Worm (Caenorhabditis elegans) whole organism, midembryonic: ENCODE results near the gene B0524.5.

Experiments
- T22C8.4 ChIP-seq: fragments of 200-800 bp; sonication (Bioruptor generic); IDR thresholded peaks from 2 replicates; pipeline ENCODE4 v1.3.6; 2022; ENCODE audit warnings: missing genetic modification characterization, missing compliant biosample characterization
- cog-1 ChIP-seq: sonication (generic microtip); optimal IDR thresholded peaks from 2 replicates; lab custom pipeline; 2016; ENCODE audit warnings: missing genetic modification characterization, missing compliant biosample characterization
- flt-1 ChIP-seq: fragments of 200-800 bp; sonication (Bioruptor generic); IDR thresholded peaks from 2 replicates; pipeline ENCODE4 v1.3.6; 2022; ENCODE audit warnings: missing genetic modification characterization, missing compliant biosample characterization
- klf-2 ChIP-seq: fragments of 200-800 bp; sonication (Bioruptor generic); conservative IDR thresholded peaks from 2 replicates; pipeline ENCODE4 v1.3.6; 2022; ENCODE audit warnings: missing genetic modification reagents, missing genetic modification characterization, missing compliant biosample characterization
- med-1 ChIP-seq: sonication (generic microtip); optimal IDR thresholded peaks from 2 replicates; lab custom pipeline; 2017; ENCODE audit warnings: missing genetic modification characterization, mild to moderate bottlenecking, missing compliant biosample characterization, antibody characterized with exemption, missing genetic modification reagents; ENCODE audit not compliant: insufficient read depth
- ref-1 ChIP-seq: fragments of 200-800 bp; sonication (Bioruptor generic); conservative IDR thresholded peaks from 2 replicates; pipeline ENCODE4 v1.3.6; 2022; ENCODE audit warnings: missing genetic modification reagents, missing genetic modification characterization, missing compliant biosample characterization
- tab-1 ChIP-seq: fragments of 200-800 bp; sonication (Bioruptor generic); IDR thresholded peaks from 2 replicates; pipeline ENCODE4 v1.3.6; 2022; ENCODE audit warnings: missing genetic modification characterization, missing compliant biosample characterization
- ztf-23 ChIP-seq: fragments of 200-800 bp; sonication (Bioruptor generic); IDR thresholded peaks from 2 replicates; pipeline ENCODE4 v1.3.6; 2022; ENCODE audit warnings: missing genetic modification reagents, missing genetic modification characterization, missing compliant biosample characterization
- ztf-29 ChIP-seq: fragments of 200-800 bp; sonication (Bioruptor generic); IDR thresholded peaks from 2 replicates; pipeline ENCODE4 v1.3.6; 2022; ENCODE audit warnings: missing genetic modification reagents, missing genetic modification characterization, missing compliant biosample characterization

Gene B0524.5

ce11 chrIII:1928741-1929499 lies 35.2 kb upstream of the B0524.5 start:
- TF ChIP-seq flt-1 (GFP tag; lab: Robert Waterston, UW) (no peak), tab-1 (no peak), ztf-23 (GFP tag; lab: Robert Waterston, UW) (no peak), T22C8.4 (GFP tag; lab: Robert Waterston, UW) (no peak), klf-2 (GFP tag; lab: Robert Waterston, UW) (no peak), cog-1 (tag; lab: Kevin White, UChicago) (no peak), ref-1 (GFP tag; lab: Robert Waterston, UW) (no peak), med-1 (no peak), ztf-29 (GFP tag; lab: Robert Waterston, UW) (no peak)

ce11 chrIII:1927230-1927629 lies 33.5 kb upstream of the B0524.5 start:
- TF ChIP-seq med-1 = no peak
- TF ChIP-seq flt-1 (GFP tag; lab: Robert Waterston, UW) = no peak
- TF ChIP-seq T22C8.4 (GFP tag; lab: Robert Waterston, UW) = no peak
- TF ChIP-seq tab-1 = no peak
- no peak for TF ChIP-seq cog-1 (tag; lab: Kevin White, UChicago)
- TF ChIP-seq klf-2 (GFP tag; lab: Robert Waterston, UW) = no peak
- no peak for TF ChIP-seq ztf-23 (GFP tag; lab: Robert Waterston, UW)
- no peak for TF ChIP-seq ref-1 (GFP tag; lab: Robert Waterston, UW)
- TF ChIP-seq ztf-29 (GFP tag; lab: Robert Waterston, UW) = no peak

ce11 chrIII:1926456-1926855 lies 32.8 kb upstream of the B0524.5 start:
- peak; percentile 5 for TF ChIP-seq cog-1 (tag; lab: Kevin White, UChicago)
- no peak for TF ChIP-seq ztf-29 (GFP tag; lab: Robert Waterston, UW)
- TF ChIP-seq ref-1 (GFP tag; lab: Robert Waterston, UW) = no peak
- no peak for TF ChIP-seq med-1
- peak; percentile 64; the same call in 1 of the 2 replicates for TF ChIP-seq flt-1 (GFP tag; lab: Robert Waterston, UW)
- no peak for TF ChIP-seq tab-1
- no peak for TF ChIP-seq klf-2 (GFP tag; lab: Robert Waterston, UW)
- no peak for TF ChIP-seq T22C8.4 (GFP tag; lab: Robert Waterston, UW)

DNA sequence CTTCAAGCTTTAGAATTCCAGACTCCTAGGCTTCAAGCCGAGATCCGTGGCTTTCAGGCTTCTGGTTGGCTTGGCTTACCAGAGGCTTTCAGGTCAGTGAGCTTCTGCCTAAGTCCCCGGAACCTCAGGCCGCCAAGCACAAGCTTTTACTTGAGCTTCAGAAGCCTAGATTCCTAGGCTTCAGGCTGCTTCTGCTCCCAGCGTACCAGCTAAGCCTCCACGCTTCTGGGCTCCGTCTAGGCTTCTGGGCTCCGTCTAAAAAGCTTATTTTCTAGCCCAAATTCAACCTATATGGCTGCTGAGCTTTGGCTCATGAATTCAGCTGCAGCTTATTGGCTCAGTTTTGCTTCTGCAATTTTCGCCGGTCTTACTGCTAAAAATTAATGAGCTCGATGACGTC lies 32.1 kb upstream of the B0524.5 start:
- TF ChIP-seq ref-1 (GFP tag; lab: Robert Waterston, UW) = no peak
- TF ChIP-seq med-1 = no peak
- no peak for TF ChIP-seq ztf-29 (GFP tag; lab: Robert Waterston, UW)
- TF ChIP-seq flt-1 (GFP tag; lab: Robert Waterston, UW) = no peak
- no peak for TF ChIP-seq tab-1
- no peak for TF ChIP-seq T22C8.4 (GFP tag; lab: Robert Waterston, UW)
- TF ChIP-seq ztf-23 (GFP tag; lab: Robert Waterston, UW) = no peak

DNA sequence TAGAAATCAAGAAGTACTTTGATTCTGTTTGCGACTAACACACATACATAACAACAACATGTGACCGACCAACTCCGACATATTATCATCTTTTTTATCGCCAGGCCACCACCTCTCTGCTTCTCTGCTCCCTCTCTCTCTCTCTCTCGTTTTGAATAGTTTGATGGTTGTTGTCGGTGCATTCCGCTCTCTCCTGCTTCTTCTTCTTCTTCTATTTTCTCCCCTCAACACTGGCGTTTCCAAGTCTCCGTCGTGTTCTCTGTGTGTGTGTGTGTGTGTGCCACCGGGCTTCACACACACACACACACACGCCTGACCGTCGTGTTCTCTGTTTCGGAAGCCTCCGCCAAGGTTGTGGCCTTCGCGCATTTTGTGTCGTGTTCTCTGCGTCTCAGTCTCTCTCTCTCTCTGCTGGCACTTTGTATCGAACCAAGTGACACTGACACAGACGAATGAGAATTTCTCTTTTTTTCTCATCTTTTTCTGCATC lies 31.4 kb upstream of the B0524.5 start:
- TF ChIP-seq klf-2 (GFP tag; lab: Robert Waterston, UW) = no peak
- peak; percentile 75 for TF ChIP-seq flt-1 (GFP tag; lab: Robert Waterston, UW)
- TF ChIP-seq ztf-23 (GFP tag; lab: Robert Waterston, UW) = 0 out of 2 replicates have a peak, but pooled peaks have one; percentile 45
- peak; percentile 87 for TF ChIP-seq ztf-29 (GFP tag; lab: Robert Waterston, UW)
- no peak for TF ChIP-seq T22C8.4 (GFP tag; lab: Robert Waterston, UW)
- TF ChIP-seq ref-1 (GFP tag; lab: Robert Waterston, UW) = no peak
- TF ChIP-seq cog-1 (tag; lab: Kevin White, UChicago) = peak; percentile 99
- no peak for TF ChIP-seq med-1
- peak; percentile 14; the same call in 1 of the 2 replicates for TF ChIP-seq tab-1

- TF ChIP-seq flt-1 (GFP tag; lab: Robert Waterston, UW) (peak; percentile 79), T22C8.4 (GFP tag; lab: Robert Waterston, UW) (no peak), med-1 (no peak), tab-1 (peak; percentile 61; the same call in 1 of the 2 replicates), cog-1 (tag; lab: Kevin White, UChicago) (peak; percentile 97), ztf-29 (GFP tag; lab: Robert Waterston, UW) (peak; percentile 48; the same call in 1 of the 2 replicates), ref-1 (GFP tag; lab: Robert Waterston, UW) (no peak), ztf-23 (GFP tag; lab: Robert Waterston, UW) (0 out of 2 replicates have a peak, but pooled peaks have one; percentile 7), klf-2 (GFP tag; lab: Robert Waterston, UW) (no peak)
These were observed 30.0 kb upstream of the B0524.5 start for ce11 chrIII:1923419-1924318.

- TF ChIP-seq med-1 (no peak), T22C8.4 (GFP tag; lab: Robert Waterston, UW) (no peak), klf-2 (GFP tag; lab: Robert Waterston, UW) (no peak), cog-1 (tag; lab: Kevin White, UChicago) (no peak), ztf-29 (GFP tag; lab: Robert Waterston, UW) (no peak), ztf-23 (GFP tag; lab: Robert Waterston, UW) (no peak), tab-1 (no peak), ref-1 (GFP tag; lab: Robert Waterston, UW) (no peak), flt-1 (GFP tag; lab: Robert Waterston, UW) (no peak)
These were observed 28.8 kb upstream of the B0524.5 start for ce11 chrIII:1922516-1922915.

DNA sequence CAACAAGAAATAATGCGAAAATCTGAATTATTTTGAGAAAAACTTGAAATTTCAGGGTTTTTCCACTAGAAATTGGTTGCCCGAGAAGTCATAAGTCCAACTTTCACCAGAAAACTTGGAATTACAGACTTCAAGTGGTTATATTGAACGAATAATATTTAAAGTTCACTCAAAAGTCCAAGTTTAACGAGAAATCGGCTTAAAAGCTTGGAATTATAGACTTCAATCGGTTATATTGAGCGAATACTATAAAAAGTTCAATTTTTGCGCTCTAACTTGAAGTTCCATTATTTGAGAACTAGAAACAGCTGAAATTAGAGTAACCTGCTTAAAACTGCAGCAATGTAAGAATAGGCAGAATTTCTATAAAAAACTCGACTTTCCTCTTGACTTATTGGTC lies 28.4 kb upstream of the B0524.5 start:
- TF ChIP-seq flt-1 (GFP tag; lab: Robert Waterston, UW) = no peak
- TF ChIP-seq ztf-23 (GFP tag; lab: Robert Waterston, UW) = no peak
- TF ChIP-seq ref-1 (GFP tag; lab: Robert Waterston, UW) = no peak
- no peak for TF ChIP-seq cog-1 (tag; lab: Kevin White, UChicago)
- TF ChIP-seq klf-2 (GFP tag; lab: Robert Waterston, UW) = no peak
- no peak for TF ChIP-seq T22C8.4 (GFP tag; lab: Robert Waterston, UW)
- TF ChIP-seq med-1 = no peak
- TF ChIP-seq tab-1 = no peak
- no peak for TF ChIP-seq ztf-29 (GFP tag; lab: Robert Waterston, UW)
